Worm (Caenorhabditis elegans) whole organism, late embryonic: ENCODE data around the gene tftc-3.

Experiments
- F13H6.1 ChIP-seq: sonication (generic microtip); optimal IDR thresholded peaks from 2 replicates; lab custom pipeline; 2016; ENCODE audit warnings: missing genetic modification characterization, missing compliant biosample characterization
- K02D7.2 ChIP-seq: sonication (generic microtip); optimal IDR thresholded peaks from 2 replicates; lab custom pipeline; 2017; ENCODE audit warnings: mild to moderate bottlenecking, missing genetic modification characterization, missing compliant biosample characterization
- ama-1 ChIP-seq: fragments of 150-350 bp; optimal IDR thresholded peaks from 2 replicates; lab custom pipeline; 2014
- ceh-18 ChIP-seq: sonication (generic microtip); optimal IDR thresholded peaks from 2 replicates; lab custom pipeline; 2016; ENCODE audit warnings: missing genetic modification characterization, missing compliant biosample characterization
- ceh-19 ChIP-seq: fragments of 200-800 bp; sonication (Bioruptor generic); optimal IDR thresholded peaks from 2 replicates; lab custom pipeline; 2018; ENCODE audit warnings: mild to moderate bottlenecking, missing genetic modification characterization, missing compliant biosample characterization
- ceh-2 ChIP-seq: sonication (generic microtip); optimal IDR thresholded peaks from 2 replicates; lab custom pipeline; 2016; ENCODE audit warnings: missing genotype, missing genetic modification characterization, missing compliant biosample characterization
- ceh-24 ChIP-seq: sonication (generic microtip); optimal IDR thresholded peaks from 2 replicates; lab custom pipeline; 2016; ENCODE audit warnings: mild to moderate bottlenecking, missing genetic modification characterization, missing compliant biosample characterization
- ceh-30 ChIP-seq: fragments of 150-350 bp; optimal IDR thresholded peaks from 2 replicates; lab custom pipeline; 2014; ENCODE audit warnings: missing biosample characterization, missing genetic modification characterization
- ceh-31 ChIP-seq: sonication (generic microtip); optimal IDR thresholded peaks from 2 replicates; lab custom pipeline; 2016; ENCODE audit warnings: missing genetic modification characterization, missing compliant biosample characterization
- ceh-45 ChIP-seq: fragments of 200-800 bp; sonication (Bioruptor generic); IDR thresholded peaks from 2 replicates; pipeline ENCODE4 v1.3.6; 2022; ENCODE audit warnings: missing genetic modification reagents, missing genetic modification characterization, missing compliant biosample characterization
- ceh-48 ChIP-seq: sonication (generic microtip); optimal IDR thresholded peaks from 2 replicates; lab custom pipeline; 2016; ENCODE audit warnings: missing genetic modification characterization, inconsistent platforms, missing compliant biosample characterization
- ceh-6 ChIP-seq: fragments of 200-800 bp; sonication (Bioruptor generic); optimal IDR thresholded peaks from 2 replicates; lab custom pipeline; 2018; ENCODE audit warnings: mild to moderate bottlenecking, missing genetic modification characterization, missing compliant biosample characterization
- ceh-9 ChIP-seq: sonication (generic microtip); optimal IDR thresholded peaks from 2 replicates; lab custom pipeline; 2016; ENCODE audit warnings: mild to moderate bottlenecking, missing genetic modification characterization, inconsistent platforms, missing compliant biosample characterization
- che-1 ChIP-seq: sonication (generic microtip); optimal IDR thresholded peaks from 2 replicates; lab custom pipeline; 2016; ENCODE audit warnings: mild to moderate bottlenecking, missing genetic modification characterization, missing compliant biosample characterization
- elt-2 ChIP-seq: sonication (generic microtip); optimal IDR thresholded peaks from 2 replicates; lab custom pipeline; 2016; ENCODE audit warnings: missing genetic modification reagents, missing genetic modification characterization, missing compliant biosample characterization
- eyg-1 ChIP-seq: sonication (generic microtip); optimal IDR thresholded peaks from 2 replicates; lab custom pipeline; 2016; ENCODE audit warnings: missing genotype, missing genetic modification characterization, missing compliant biosample characterization
- fax-1 ChIP-seq: sonication (generic microtip); optimal IDR thresholded peaks from 2 replicates; lab custom pipeline; 2016; ENCODE audit warnings: missing genotype, missing genetic modification characterization, missing compliant biosample characterization
- fkh-6 ChIP-seq: sonication (generic microtip); optimal IDR thresholded peaks from 2 replicates; lab custom pipeline; 2016; ENCODE audit warnings: missing genetic modification characterization, missing compliant biosample characterization
- gmeb-2 ChIP-seq: sonication (generic microtip); optimal IDR thresholded peaks from 2 replicates; lab custom pipeline; 2016; ENCODE audit warnings: missing genetic modification characterization, inconsistent platforms, missing compliant biosample characterization
- hlh-13 ChIP-seq: fragments of 200-800 bp; sonication (Bioruptor generic); optimal IDR thresholded peaks from 2 replicates; lab custom pipeline; 2018; ENCODE audit warnings: mild to moderate bottlenecking, missing genetic modification characterization, missing compliant biosample characterization
- hlh-15 ChIP-seq: sonication (generic microtip); optimal IDR thresholded peaks from 2 replicates; lab custom pipeline; 2016; ENCODE audit warnings: missing genetic modification characterization, missing compliant biosample characterization
- hlh-8 ChIP-seq: sonication (generic microtip); optimal IDR thresholded peaks from 2 replicates; lab custom pipeline; 2016; ENCODE audit warnings: missing genotype, missing genetic modification characterization, missing compliant biosample characterization
- lim-6 ChIP-seq: sonication (generic microtip); optimal IDR thresholded peaks from 2 replicates; lab custom pipeline; 2016; ENCODE audit warnings: missing genetic modification characterization, missing compliant biosample characterization
- mec-3 ChIP-seq: sonication (generic microtip); optimal IDR thresholded peaks from 2 replicates; lab custom pipeline; 2016; ENCODE audit warnings: borderline replicate concordance, missing genetic modification characterization, missing compliant biosample characterization
- nfya-1 ChIP-seq: sonication (generic microtip); optimal IDR thresholded peaks from 2 replicates; lab custom pipeline; 2017; ENCODE audit warnings: missing genetic modification characterization, mild to moderate bottlenecking, missing compliant biosample characterization, antibody characterized with exemption, moderate library complexity
- nhr-11 ChIP-seq: fragments of 150-350 bp; optimal IDR thresholded peaks from 2 replicates; lab custom pipeline; 2014; ENCODE audit warnings: missing biosample characterization, missing genetic modification characterization
- nhr-232 ChIP-seq: sonication (generic microtip); optimal IDR thresholded peaks from 2 replicates; lab custom pipeline; 2016; ENCODE audit warnings: missing genetic modification characterization, missing compliant biosample characterization
- npax-4 ChIP-seq: sonication (generic microtip); optimal IDR thresholded peaks from 2 replicates; lab custom pipeline; 2016; ENCODE audit warnings: missing genetic modification characterization, missing compliant biosample characterization
- odd-2 ChIP-seq: sonication (generic microtip); optimal IDR thresholded peaks from 2 replicates; lab custom pipeline; 2017; ENCODE audit warnings: antibody characterized with exemption, mild to moderate bottlenecking, missing genetic modification characterization, missing compliant biosample characterization
- pag-3 ChIP-seq: sonication (generic microtip); optimal IDR thresholded peaks from 2 replicates; lab custom pipeline; 2016; ENCODE audit warnings: missing compliant biosample characterization, missing genetic modification characterization, borderline replicate concordance
- pat-9 ChIP-seq: fragments of 200-800 bp; sonication (Bioruptor generic); optimal IDR thresholded peaks from 2 replicates; lab custom pipeline; 2018; ENCODE audit warnings: mild to moderate bottlenecking, missing genetic modification characterization, moderate library complexity, missing compliant biosample characterization
- pha-4 ChIP-seq: fragments of 150-350 bp; optimal IDR thresholded peaks from 2 replicates; lab custom pipeline; 2018; ENCODE audit warnings: missing biosample characterization, missing genetic modification reagents, missing genetic modification characterization
- ref-2 ChIP-seq: sonication (generic microtip); optimal IDR thresholded peaks from 2 replicates; lab custom pipeline; 2016; ENCODE audit warnings: missing genetic modification characterization, missing compliant biosample characterization
- rnt-1 ChIP-seq: sonication (generic microtip); optimal IDR thresholded peaks from 2 replicates; lab custom pipeline; 2016; ENCODE audit warnings: missing genetic modification characterization, missing compliant biosample characterization
- sdc-2 ChIP-seq: sonication (generic microtip); optimal IDR thresholded peaks from 2 replicates; lab custom pipeline; 2016; ENCODE audit warnings: missing genotype, missing genetic modification characterization, missing compliant biosample characterization
- sox-4 ChIP-seq: sonication (generic microtip); optimal IDR thresholded peaks from 2 replicates; lab custom pipeline; 2017; ENCODE audit warnings: mild to moderate bottlenecking, missing genetic modification characterization, inconsistent platforms, missing compliant biosample characterization
- syd-9 ChIP-seq: sonication (generic microtip); optimal IDR thresholded peaks from 2 replicates; lab custom pipeline; 2016; ENCODE audit warnings: mild to moderate bottlenecking, missing genetic modification characterization, moderate library complexity, missing compliant biosample characterization
- tbx-2 ChIP-seq: sonication (generic microtip); optimal IDR thresholded peaks from 2 replicates; lab custom pipeline; 2016; ENCODE audit warnings: missing genetic modification characterization, missing compliant biosample characterization
- tbx-7 ChIP-seq: sonication (generic microtip); optimal IDR thresholded peaks from 2 replicates; lab custom pipeline; 2016; ENCODE audit warnings: missing genotype, missing genetic modification characterization, missing compliant biosample characterization
- unc-55 ChIP-seq: sonication (generic microtip); optimal IDR thresholded peaks from 2 replicates; lab custom pipeline; 2017; ENCODE audit warnings: missing biosample characterization, missing genetic modification reagents, missing genetic modification characterization
- unc-86 ChIP-seq: sonication (generic microtip); optimal IDR thresholded peaks from 2 replicates; lab custom pipeline; 2016; ENCODE audit warnings: missing genetic modification characterization, missing compliant biosample characterization
- ztf-16 ChIP-seq: sonication (generic microtip); optimal IDR thresholded peaks from 2 replicates; lab custom pipeline; 2017; ENCODE audit warnings: missing genetic modification characterization, missing compliant biosample characterization

The tftc-3 gene

ce11 chrV:10227333-10227732, 17.2 kb upstream of the tftc-3 start, which contains the start of gene ttr-19:
ttr-19 (minus strand) TSS chrV:10227433.
- TF ChIP-seq ceh-31 (tag; lab: Kevin White, UChicago), result no peak
- TF ChIP-seq ztf-16 (tag; lab: Kevin White, UChicago), result no peak
- no peak for TF ChIP-seq fax-1 (tag; lab: Kevin White, UChicago)
- TF ChIP-seq unc-55 (GFP tag; lab: Kevin White, UChicago), result no peak

DNA sequence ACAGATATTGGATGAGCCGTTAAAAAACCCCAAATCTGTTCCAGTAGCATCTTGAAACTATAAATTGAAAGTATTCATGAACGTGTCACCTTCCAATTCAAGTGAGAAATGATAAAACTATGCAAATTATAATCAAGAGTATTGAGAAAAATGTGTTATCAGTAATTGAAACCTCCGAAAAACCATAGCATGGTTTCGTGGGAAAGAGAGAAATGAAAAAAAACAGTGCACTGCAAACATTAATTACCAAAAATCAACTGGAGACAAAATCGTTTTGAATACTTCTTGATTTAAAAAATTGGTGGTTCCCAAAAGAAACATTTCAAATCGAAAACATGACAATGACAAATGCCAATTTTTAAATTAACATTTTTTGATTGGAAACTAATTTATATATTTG, 15.5 kb upstream of the tftc-3 start, which contains the start of gene daf-36:
daf-36 (minus strand) TSS at position 101 of the 400 bp plus-strand sequence.
- TF ChIP-seq tbx-2, result no peak
- TF ChIP-seq, all 69 proteins: peak for 0

DNA sequence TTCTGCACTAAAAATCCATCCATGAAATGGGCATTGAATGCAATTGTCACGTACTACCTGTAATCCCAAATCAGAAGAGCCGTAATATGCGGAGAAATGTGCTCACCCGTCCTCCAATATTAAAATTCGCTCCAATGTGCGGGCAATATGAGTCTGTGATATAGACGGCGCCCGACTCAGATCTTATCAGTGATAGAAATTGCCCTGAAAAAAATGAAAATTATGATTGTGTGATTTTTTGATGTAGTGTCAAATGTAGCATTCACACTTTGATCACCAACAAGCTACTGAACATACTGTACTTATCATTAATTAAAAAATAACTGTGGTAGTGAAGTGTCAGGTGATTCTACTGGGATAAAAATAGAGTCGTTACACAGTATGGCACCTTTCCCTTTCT, 14.5 kb upstream of the tftc-3 start:
- TF ChIP-seq ama-1 (lab: Kevin White, UChicago), result no peak
- no peak for TF ChIP-seq ceh-48
- no peak for TF ChIP-seq npax-4 (tag; lab: Kevin White, UChicago)
- no peak for TF ChIP-seq pat-9 (tag; lab: Kevin White, UChicago)
- no peak for TF ChIP-seq odd-2

ce11 chrV:10222007-10222406, 11.9 kb upstream of the tftc-3 start, which contains the start of gene C12D8.20:
C12D8.20 (plus strand) TSS chrV:10222307.
- TF ChIP-seq ref-2, result no peak
- no peak for TF ChIP-seq che-1
- no peak for TF ChIP-seq syd-9 (tag; lab: Kevin White, UChicago)
- TF ChIP-seq K02D7.2 (tag; lab: Kevin White, UChicago), result no peak
- no peak for TF ChIP-seq ceh-19 (GFP tag; lab: Kevin White, UChicago)
- TF ChIP-seq nfya-1, result no peak
- TF ChIP-seq ceh-45, result no peak
- no peak for TF ChIP-seq hlh-8
- no peak for TF ChIP-seq ceh-48
- TF ChIP-seq nhr-232 (tag; lab: Kevin White, UChicago), result no peak
- TF ChIP-seq ceh-2, result no peak

DNA sequence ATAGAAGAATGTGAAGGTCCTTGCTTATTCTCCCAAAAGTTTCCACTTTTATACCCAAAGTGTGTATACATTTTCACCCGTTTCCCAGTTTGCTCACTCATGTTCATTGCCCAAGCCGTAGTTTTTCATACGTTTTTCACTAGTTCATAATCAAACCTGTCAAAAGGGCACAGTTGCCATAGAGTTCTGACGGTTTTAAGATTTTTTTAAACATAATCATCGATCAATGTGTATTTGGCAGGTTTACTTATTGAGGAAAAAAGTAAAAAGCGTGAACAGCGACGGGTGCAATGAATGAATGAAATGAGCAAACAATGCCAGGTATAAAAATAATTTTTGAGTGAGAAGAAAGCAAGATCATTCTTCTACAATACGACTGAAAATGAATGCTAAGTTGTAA, 11.2 kb upstream of the tftc-3 start, which contains the start of the genes fipr-5 and fipr-9:
fipr-5 (minus strand) TSS at position 101 of the 400 bp plus-strand sequence.
fipr-9 (plus strand) TSS at position 346 of the 400 bp plus-strand sequence.
- TF ChIP-seq ceh-24 (tag; lab: Kevin White, UChicago), result no peak
- TF ChIP-seq hlh-8, result no peak
- TF ChIP-seq rnt-1 (tag; lab: Kevin White, UChicago), result no peak
- TF ChIP-seq tbx-2, result no peak
- TF ChIP-seq F13H6.1 (tag; lab: Kevin White, UChicago), result no peak
- TF ChIP-seq che-1, result no peak
- TF ChIP-seq lim-6, result no peak
- TF ChIP-seq pha-4 (tag; lab: Kevin White, UChicago), result no peak
- no peak for TF ChIP-seq ceh-18 (tag; lab: Kevin White, UChicago)
- TF ChIP-seq ceh-30 (tag; lab: Kevin White, UChicago), result no peak
- TF ChIP-seq ceh-48, result no peak
- TF ChIP-seq nhr-11 (tag; lab: Kevin White, UChicago), result no peak
- TF ChIP-seq sox-4, result no peak
- TF ChIP-seq pag-3, result no peak
- no peak for TF ChIP-seq gmeb-2 (tag; lab: Kevin White, UChicago)

DNA sequence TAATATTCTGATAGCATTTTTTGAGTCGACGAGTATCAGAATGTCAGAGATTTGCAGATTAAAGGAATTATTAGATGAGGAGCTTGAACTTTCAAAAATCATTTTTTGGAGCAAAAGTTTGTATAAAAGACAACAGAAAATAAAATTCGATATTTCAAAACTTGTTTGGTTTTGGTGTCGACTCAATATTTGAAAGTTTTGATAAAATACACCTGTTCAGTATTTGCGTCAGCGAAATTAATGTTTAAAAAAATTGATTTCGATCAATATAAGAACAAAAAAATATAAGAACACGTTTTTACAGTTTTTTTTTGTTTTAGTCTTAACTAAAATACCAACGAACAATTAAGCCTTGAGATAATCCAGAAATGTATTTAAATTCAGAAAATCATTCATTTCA, 10.5 kb upstream of the tftc-3 start, which contains the start of gene C12D8.13:
C12D8.13 (minus strand) TSS at position 101 of the 400 bp plus-strand sequence.
- TF ChIP-seq eyg-1 (no peak), unc-86 (tag; lab: Kevin White, UChicago) (no peak), elt-2 (tag; lab: Kevin White, UChicago) (no peak), ceh-9 (tag; lab: Kevin White, UChicago) (no peak), hlh-15 (tag; lab: Kevin White, UChicago) (no peak), rnt-1 (tag; lab: Kevin White, UChicago) (no peak), fkh-6 (no peak), tbx-7 (tag; lab: Kevin White, UChicago) (no peak), ceh-45 (no peak), nfya-1 (no peak), sdc-2 (tag; lab: Kevin White, UChicago) (no peak), ztf-16 (tag; lab: Kevin White, UChicago) (no peak), mec-3 (tag; lab: Kevin White, UChicago) (no peak), ceh-6 (no peak), ceh-30 (tag; lab: Kevin White, UChicago) (no peak), nhr-11 (tag; lab: Kevin White, UChicago) (no peak), hlh-13 (GFP tag; lab: Kevin White, UChicago) (no peak)
